Fruit fly (Drosophila melanogaster) whole organism, wandering third instar larva: ENCODE measurements around the gene CG14440.

Experiments
- Abd-B ChIP-seq: fragments of >200 bp; optimal IDR thresholded peaks from 2 replicates; lab custom pipeline; 2017; ENCODE audit warnings: missing biosample characterization, missing genetic modification characterization
- CG32264 ChIP-seq: fragments of 200-800 bp; sonication (Bioruptor generic); optimal IDR thresholded peaks from 2 replicates; lab custom pipeline; 2016; ENCODE audit warnings: missing biosample characterization, missing genetic modification characterization
- CG9705 ChIP-seq: fragments of 200-800 bp; sonication (Bioruptor generic); optimal IDR thresholded peaks from 2 replicates; lab custom pipeline; 2018; ENCODE audit warnings: missing biosample characterization, mild to moderate bottlenecking, missing genetic modification characterization
- CrebA ChIP-seq: fragments of 200-800 bp; sonication (Bioruptor generic); optimal IDR thresholded peaks from 2 replicates; lab custom pipeline; 2016; ENCODE audit warnings: missing biosample characterization, mild to moderate bottlenecking, missing genetic modification characterization, borderline replicate concordance
- Dfd ChIP-seq: fragments of >200 bp; optimal IDR thresholded peaks from 2 replicates; lab custom pipeline; 2017; ENCODE audit warnings: missing biosample characterization, missing genetic modification characterization
- Dif ChIP-seq: fragments of 200-275, 200-300 bp; sonication (Bioruptor generic); optimal IDR thresholded peaks from 2 replicates; lab custom pipeline; 2018; ENCODE audit warnings: missing biosample characterization, missing genetic modification characterization; ENCODE audit not compliant: partially characterized antibody
- GATAd ChIP-seq: sonication (Bioruptor generic); optimal IDR thresholded peaks from 2 replicates; lab custom pipeline; 2016; ENCODE audit warnings: missing biosample characterization, missing genetic modification characterization
- HLH106 ChIP-seq: fragments of 200-800 bp; optimal IDR thresholded peaks from 3 replicates; lab custom pipeline; 2019; ENCODE audit warnings: missing biosample characterization, mild to moderate bottlenecking, missing genetic modification characterization, moderate library complexity
- Hnf4 ChIP-seq: fragments of 200-800 bp; sonication (Bioruptor generic); optimal IDR thresholded peaks from 2 replicates; lab custom pipeline; 2016; ENCODE audit warnings: missing biosample characterization, mild to moderate bottlenecking, missing genetic modification characterization
- Hr78 ChIP-seq: fragments of >200 bp; optimal IDR thresholded peaks from 2 replicates; lab custom pipeline; 2017; ENCODE audit warnings: missing biosample characterization, missing genetic modification characterization
- Hr83 ChIP-seq: fragments of 200-300 bp; sonication (Bioruptor generic); optimal IDR thresholded peaks from 2 replicates; lab custom pipeline; 2016; ENCODE audit warnings: missing biosample characterization, mild to moderate bottlenecking, missing genetic modification characterization, moderate library complexity; ENCODE audit not compliant: poor library complexity, severe bottlenecking
- Jra ChIP-seq: sonication (Bioruptor generic); optimal IDR thresholded peaks from 2 replicates; lab custom pipeline; 2016; ENCODE audit warnings: missing biosample characterization, missing genetic modification characterization
- Mio ChIP-seq: sonication (Bioruptor generic); optimal IDR thresholded peaks from 2 replicates; lab custom pipeline; 2016; ENCODE audit warnings: missing biosample characterization, missing genetic modification characterization
- Myc ChIP-seq: fragments of >200 bp; optimal IDR thresholded peaks from 2 replicates; lab custom pipeline; 2017
- N ChIP-seq: fragments of >200 bp; optimal IDR thresholded peaks from 2 replicates; lab custom pipeline; 2018; ENCODE audit warnings: missing biosample characterization, missing external identifiers, missing genetic modification characterization
- OdsH ChIP-seq: fragments of 200-800 bp; sonication (Bioruptor generic); optimal IDR thresholded peaks from 2 replicates; lab custom pipeline; 2016; ENCODE audit warnings: missing biosample characterization, mild to moderate bottlenecking, missing genetic modification characterization
- Rel ChIP-seq, 2 experiments: fragments of 200-800 bp; sonication (Bioruptor generic) in 1 of 2; optimal IDR thresholded peaks; 2 replicates in 1 of 2; 3 replicates in 1 of 2; lab custom pipeline; 2016 to 2019; ENCODE audit warnings: mild to moderate bottlenecking in 2 of 2, missing biosample characterization in 2 of 2, missing genetic modification characterization in 2 of 2, moderate library complexity in 1 of 2
- Sp1 ChIP-seq: fragments of 200-800 bp; sonication (Bioruptor generic); optimal IDR thresholded peaks from 3 replicates; lab custom pipeline; 2019; ENCODE audit warnings: missing biosample characterization, mild to moderate bottlenecking, missing genetic modification characterization, moderate library complexity
- Vsx2 ChIP-seq: fragments of 200-300, 225-300 bp; sonication (Bioruptor generic); optimal IDR thresholded peaks from 2 replicates; lab custom pipeline; 2018; ENCODE audit warnings: missing biosample characterization, missing genetic modification characterization; ENCODE audit not compliant: partially characterized antibody
- br ChIP-seq: fragments of 200-800 bp; sonication (Bioruptor generic); optimal IDR thresholded peaks from 2 replicates; lab custom pipeline; 2016; ENCODE audit warnings: missing biosample characterization, missing genetic modification characterization
- brk ChIP-seq: fragments of 200-800 bp; sonication (Bioruptor generic); optimal IDR thresholded peaks from 2 replicates; lab custom pipeline; 2016; ENCODE audit warnings: missing biosample characterization, mild to moderate bottlenecking, missing genetic modification characterization
- dl ChIP-seq, 2 experiments: fragments of 175-275, 200-275 bp in 1 of 2; fragments of 200-275 bp in 1 of 2; sonication (Bioruptor generic); optimal IDR thresholded peaks; lab custom pipeline; 2018; ENCODE audit warnings: mild to moderate bottlenecking in 2 of 2, missing biosample characterization in 2 of 2, missing genetic modification characterization in 2 of 2, moderate library complexity in 2 of 2; ENCODE audit not compliant: partially characterized antibody in 2 of 2, insufficient read depth in 1 of 2
- dmrt93B ChIP-seq: fragments of 200-800 bp; sonication (Bioruptor generic); optimal IDR thresholded peaks from 2 replicates; lab custom pipeline; 2018; ENCODE audit warnings: missing biosample characterization, mild to moderate bottlenecking, missing genetic modification characterization
- dsf ChIP-seq: sonication (Bioruptor generic); optimal IDR thresholded peaks from 2 replicates; lab custom pipeline; 2016; ENCODE audit warnings: missing biosample characterization, missing genetic modification characterization, borderline replicate concordance
- ey ChIP-seq: fragments of 200-800 bp; sonication (Bioruptor generic); optimal IDR thresholded peaks from 2 replicates; lab custom pipeline; 2016; ENCODE audit warnings: missing biosample characterization, missing genetic modification characterization
- foxo ChIP-seq, 2 experiments: fragments of 200-800 bp; sonication (Bioruptor generic); optimal IDR thresholded peaks; 2 replicates in 1 of 2; 3 replicates in 1 of 2; lab custom pipeline; 2016 to 2017; ENCODE audit warnings: missing biosample characterization in 2 of 2, missing genetic modification characterization in 2 of 2
- fru ChIP-seq: fragments of 200-800 bp; sonication (Bioruptor generic); optimal IDR thresholded peaks from 3 replicates; lab custom pipeline; 2016; ENCODE audit warnings: missing biosample characterization, mild to moderate bottlenecking, missing genetic modification characterization
- h ChIP-seq: fragments of 200-800 bp; sonication (Bioruptor generic); optimal IDR thresholded peaks from 3 replicates; lab custom pipeline; 2016; ENCODE audit warnings: missing biosample characterization, mild to moderate bottlenecking, missing genetic modification characterization
- jim ChIP-seq: fragments of 175-275, 200-325 bp; sonication (Bioruptor generic); optimal IDR thresholded peaks from 2 replicates; lab custom pipeline; 2016; ENCODE audit warnings: missing biosample characterization, mild to moderate bottlenecking, missing genetic modification characterization
- lola ChIP-seq: fragments of >200 bp; optimal IDR thresholded peaks from 2 replicates; lab custom pipeline; 2017; ENCODE audit warnings: missing biosample characterization, missing genetic modification characterization
- pan ChIP-seq: fragments of >200 bp; optimal IDR thresholded peaks from 2 replicates; lab custom pipeline; 2017
- psq ChIP-seq: fragments of 200-800 bp; sonication (Bioruptor generic); optimal IDR thresholded peaks from 3 replicates; lab custom pipeline; 2017; ENCODE audit warnings: missing biosample characterization, mild to moderate bottlenecking, missing genetic modification characterization, moderate library complexity
- rgr ChIP-seq: fragments of 200-800 bp; sonication (Bioruptor generic); optimal IDR thresholded peaks from 3 replicates; lab custom pipeline; 2016; ENCODE audit warnings: missing biosample characterization, mild to moderate bottlenecking, missing genetic modification characterization
- sage ChIP-seq: fragments of 200-800 bp; sonication (Bioruptor generic); optimal IDR thresholded peaks from 2 replicates; lab custom pipeline; 2016; ENCODE audit warnings: missing biosample characterization, mild to moderate bottlenecking, missing genetic modification characterization
- sv ChIP-seq: fragments of 200-800 bp; sonication (Bioruptor generic); optimal IDR thresholded peaks from 3 replicates; lab custom pipeline; 2016; ENCODE audit warnings: missing biosample characterization, missing genetic modification characterization
- tai ChIP-seq: sonication (Bioruptor generic); optimal IDR thresholded peaks from 2 replicates; lab custom pipeline; 2016; ENCODE audit warnings: missing biosample characterization, missing genetic modification characterization
- usp ChIP-seq: fragments of >200 bp; optimal IDR thresholded peaks from 2 replicates; lab custom pipeline; 2017; ENCODE audit warnings: missing biosample characterization, missing genetic modification characterization
- woc ChIP-seq: sonication (Bioruptor generic); optimal IDR thresholded peaks from 2 replicates; lab custom pipeline; 2016; ENCODE audit warnings: missing biosample characterization, mild to moderate bottlenecking, missing genetic modification characterization

Gene CG14440

DNA sequence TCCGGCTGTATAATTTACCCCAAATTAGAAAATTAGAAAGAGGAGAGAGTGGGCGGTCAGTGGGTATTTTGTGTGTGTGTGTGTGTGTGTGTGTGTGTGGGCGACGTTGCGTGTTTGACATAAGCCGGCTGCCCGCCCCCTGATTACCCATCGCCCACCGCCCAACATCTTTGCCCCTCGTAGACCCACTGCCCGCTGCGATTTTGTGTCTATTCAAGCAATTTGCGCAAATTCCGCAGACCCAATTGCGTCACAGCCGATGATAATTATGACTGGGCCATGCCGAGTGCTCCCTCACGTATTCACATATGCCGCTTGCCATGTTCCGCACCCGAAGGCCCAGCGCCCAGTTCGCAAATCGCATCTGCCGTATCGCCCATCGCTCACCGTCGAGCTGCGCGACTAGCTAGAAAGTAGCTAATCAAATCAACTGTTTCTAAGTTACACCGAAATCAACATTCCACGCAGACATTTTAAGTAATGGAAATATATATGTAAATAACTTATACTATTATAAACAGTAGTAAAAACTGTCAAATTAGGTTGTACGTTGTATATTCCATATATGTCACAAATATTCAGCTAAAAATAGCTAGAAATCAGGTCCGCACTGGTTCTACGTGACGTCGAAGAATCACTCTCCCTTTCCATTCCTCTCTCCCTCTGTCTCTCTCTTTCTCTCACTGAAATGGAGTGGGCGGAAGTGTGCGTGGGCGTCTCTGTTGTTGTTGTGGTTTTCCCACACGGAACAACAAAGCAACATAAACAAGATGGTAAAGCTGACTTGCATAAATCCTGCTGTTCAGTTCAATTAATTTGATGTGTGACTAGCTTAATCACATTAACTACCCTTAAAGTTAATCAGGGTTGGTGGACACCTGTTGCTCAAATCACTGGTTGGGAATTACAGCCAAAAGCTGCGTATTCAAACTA, 41.5 kb downstream of the CG14440 start:
- no peak for TF ChIP-seq sv
- no peak for TF ChIP-seq Jra (GFP tag; lab: Kevin White, UChicago)
- no peak for TF ChIP-seq tai (GFP tag; lab: Kevin White, UChicago)
- TF ChIP-seq Hr83: no peak
- peak; percentile 33 for TF ChIP-seq CG9705 (GFP tag; lab: Kevin White, UChicago)
- TF ChIP-seq Abd-B: no peak
- peak; percentile 55 for TF ChIP-seq h (GFP tag; lab: Kevin White, UChicago)
- TF ChIP-seq lola (GFP tag; lab: Kevin White, UChicago): no peak
- peak; percentile 69 for TF ChIP-seq Sp1 (GFP tag; lab: Kevin White, UChicago)
- TF ChIP-seq CrebA (GFP tag; lab: Kevin White, UChicago): no peak
- no peak for TF ChIP-seq pan (lab: Kevin White, UChicago)
- peak; percentile 96 for TF ChIP-seq Myc (lab: Kevin White, UChicago)
- no peak for TF ChIP-seq br (GFP tag; lab: Kevin White, UChicago)
- no peak for TF ChIP-seq GATAd (GFP tag; lab: Kevin White, UChicago)
- TF ChIP-seq ey (GFP tag; lab: Kevin White, UChicago): no peak
- TF ChIP-seq Hnf4 (GFP tag; lab: Kevin White, UChicago): peak; percentile 2
- peak; percentile 40 for TF ChIP-seq rgr
- no peak for TF ChIP-seq Dfd (GFP tag; lab: Kevin White, UChicago)
- TF ChIP-seq usp (GFP tag; lab: Kevin White, UChicago): no peak
- TF ChIP-seq Vsx2: no peak
- no peak for TF ChIP-seq Rel (GFP tag; optimal IDR thresholded peaks at IDR 0.05; lab: Kevin White, UChicago)
- peak; percentile 28 for TF ChIP-seq Rel (tag; optimal IDR thresholded peaks at IDR 0.05; lab: Kevin White, UChicago)
- TF ChIP-seq Mio (GFP tag; lab: Kevin White, UChicago): no peak
- peak; percentile 17 for TF ChIP-seq psq (GFP tag; lab: Kevin White, UChicago)
- TF ChIP-seq woc (GFP tag; lab: Kevin White, UChicago): peak; percentile 57
- TF ChIP-seq CG32264 (GFP tag; lab: Kevin White, UChicago): no peak
- peak; percentile 52 for TF ChIP-seq brk
- TF ChIP-seq dsf (GFP tag; lab: Kevin White, UChicago): no peak
- peak; percentile 64 for TF ChIP-seq HLH106 (tag; lab: Kevin White, UChicago)
- peak; percentile 52 for TF ChIP-seq fru (GFP tag; lab: Kevin White, UChicago)
- peak; percentile 18 for TF ChIP-seq Dif
- TF ChIP-seq Hr78 (GFP tag; lab: Kevin White, UChicago): no peak
- peak in 1 of 2 experiments; percentile 44 for TF ChIP-seq foxo (GFP tag; optimal IDR thresholded peaks at IDR 0.05; lab: Kevin White, UChicago)
- no peak for TF ChIP-seq N
- peak; percentile 36 for TF ChIP-seq OdsH (GFP tag; lab: Kevin White, UChicago)
- no peak for TF ChIP-seq dmrt93B (GFP tag; lab: Kevin White, UChicago)

DNA sequence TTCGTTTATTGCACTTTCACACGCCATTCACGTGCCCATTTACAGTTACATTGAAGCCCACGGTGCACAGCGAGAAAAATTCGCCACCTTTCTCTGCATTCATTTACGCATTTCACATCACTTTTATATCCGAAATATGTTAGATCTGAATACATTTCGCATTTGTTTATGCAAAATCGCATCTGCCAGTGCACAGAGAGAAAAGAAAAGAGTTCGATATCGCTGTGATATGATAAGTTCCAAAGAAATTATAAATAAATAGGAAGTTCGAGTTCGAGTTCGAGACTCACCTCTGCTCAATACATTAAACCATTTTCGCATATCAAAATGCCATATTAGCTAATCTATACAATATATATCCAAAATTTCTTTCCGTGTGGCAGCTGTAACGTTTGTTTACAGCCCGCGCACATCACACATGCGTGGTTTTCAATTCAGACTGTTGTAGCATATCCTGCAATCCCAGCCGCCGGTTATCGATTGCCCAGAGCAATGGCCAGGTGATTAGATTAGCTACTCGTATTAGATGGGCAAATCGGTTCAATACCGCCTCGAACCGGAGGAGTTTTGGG, 42.3 kb downstream of the CG14440 start:
- TF ChIP-seq Sp1 (GFP tag; lab: Kevin White, UChicago) (peak; percentile 88), woc (GFP tag; lab: Kevin White, UChicago) (peak; percentile 80), Hr78 (GFP tag; lab: Kevin White, UChicago) (no peak), pan (lab: Kevin White, UChicago) (no peak), brk (peak; percentile 33), Hr83 (no peak), usp (GFP tag; lab: Kevin White, UChicago) (no peak), Myc (lab: Kevin White, UChicago) (no peak), foxo (GFP tag; optimal IDR thresholded peaks at IDR 0.05; lab: Kevin White, UChicago) (peak; percentile 2 to 90), CG32264 (GFP tag; lab: Kevin White, UChicago) (peak; percentile 73), sv (peak; percentile 69), Dif (no peak), Vsx2 (no peak), fru (GFP tag; lab: Kevin White, UChicago) (peak; percentile 94), sage (GFP tag; lab: Kevin White, UChicago) (peak; percentile 50), br (GFP tag; lab: Kevin White, UChicago) (peak; percentile 86), CG9705 (GFP tag; lab: Kevin White, UChicago) (peak; percentile 61), lola (GFP tag; lab: Kevin White, UChicago) (no peak), Mio (GFP tag; lab: Kevin White, UChicago) (peak; percentile 13), Hnf4 (GFP tag; lab: Kevin White, UChicago) (peak; percentile 83), h (GFP tag; lab: Kevin White, UChicago) (peak; percentile 89), GATAd (GFP tag; lab: Kevin White, UChicago) (no peak), tai (GFP tag; lab: Kevin White, UChicago) (no peak), dl (GFP tag; optimal IDR thresholded peaks at IDR 0.05; lab: Kevin White, UChicago; ENCODE audit: insufficient read depth in 1 of 2, partially characterized antibody in 2 of 2) (no peak), Jra (GFP tag; lab: Kevin White, UChicago) (peak; percentile 57), ey (GFP tag; lab: Kevin White, UChicago) (peak; percentile 86), N (no peak), HLH106 (tag; lab: Kevin White, UChicago) (peak; percentile 86), dsf (GFP tag; lab: Kevin White, UChicago) (no peak), Abd-B (no peak), rgr (peak; percentile 86), jim (no peak), dmrt93B (GFP tag; lab: Kevin White, UChicago) (peak; percentile 85), Dfd (GFP tag; lab: Kevin White, UChicago) (no peak), psq (GFP tag; lab: Kevin White, UChicago) (peak; percentile 76), OdsH (GFP tag; lab: Kevin White, UChicago) (peak; percentile 80), Rel (GFP tag; optimal IDR thresholded peaks at IDR 0.05; lab: Kevin White, UChicago) (no peak), Rel (tag; optimal IDR thresholded peaks at IDR 0.05; lab: Kevin White, UChicago) (peak; percentile 24), CrebA (GFP tag; lab: Kevin White, UChicago) (no peak)
